Fruit fly (Drosophila melanogaster) whole organism, prepupa: ENCODE measurements around the gene CG14810.

Experiments
- Blimp-1 ChIP-seq: fragments of 200-800 bp; sonication (Bioruptor generic); optimal IDR thresholded peaks from 3 replicates; lab custom pipeline; 2017; ENCODE audit warnings: missing biosample characterization, missing genetic modification characterization, mild to moderate bottlenecking, moderate library complexity, missing genetic modification reagents
- CG10631 ChIP-seq: fragments of 200-800 bp; sonication (Bioruptor generic); optimal IDR thresholded peaks from 2 replicates; lab custom pipeline; 2016; ENCODE audit warnings: missing biosample characterization, missing genetic modification characterization
- CG10669 ChIP-seq: fragments of 200-800 bp; sonication (Bioruptor generic); optimal IDR thresholded peaks from 3 replicates; lab custom pipeline; 2018; ENCODE audit warnings: missing biosample characterization, mild to moderate bottlenecking, missing genetic modification characterization, moderate library complexity
- CG11762 ChIP-seq: fragments of 200-800 bp; sonication (Bioruptor generic); optimal IDR thresholded peaks from 3 replicates; lab custom pipeline; 2016; ENCODE audit warnings: missing biosample characterization, missing genetic modification characterization; ENCODE audit not compliant: insufficient read depth
- CG15336 ChIP-seq: fragments of 200-800 bp; sonication (Bioruptor generic); IDR thresholded peaks from 2 replicates; pipeline ENCODE4 v1.3.6; 2022; ENCODE audit warnings: missing biosample characterization, missing genetic modification characterization
- CG1621 ChIP-seq: fragments of 200-800 bp; sonication (Bioruptor generic); optimal IDR thresholded peaks from 3 replicates; lab custom pipeline; 2018; ENCODE audit warnings: missing biosample characterization, mild to moderate bottlenecking, missing genetic modification characterization
- CG31627 ChIP-seq: fragments of 200-800 bp; sonication (Bioruptor generic); optimal IDR thresholded peaks from 3 replicates; lab custom pipeline; 2016; ENCODE audit warnings: missing biosample characterization, missing genetic modification characterization
- CG32006 ChIP-seq: fragments of 200-800 bp; sonication (Bioruptor generic); optimal IDR thresholded peaks from 3 replicates; lab custom pipeline; 2017; ENCODE audit warnings: missing biosample characterization, mild to moderate bottlenecking, missing genetic modification characterization
- CG34406 ChIP-seq: fragments of 200-800 bp; sonication (Bioruptor generic); optimal IDR thresholded peaks from 3 replicates; lab custom pipeline; 2016; ENCODE audit warnings: missing biosample characterization, missing genetic modification characterization
- CG3919 ChIP-seq: fragments of 200-800 bp; sonication (Bioruptor generic); optimal IDR thresholded peaks from 3 replicates; lab custom pipeline; 2016; ENCODE audit warnings: missing biosample characterization, missing genetic modification characterization
- CG4318 ChIP-seq: fragments of 200-800 bp; sonication (Bioruptor generic); optimal IDR thresholded peaks from 3 replicates; lab custom pipeline; 2017; ENCODE audit warnings: missing biosample characterization, mild to moderate bottlenecking, missing genetic modification characterization
- CG6163 ChIP-seq: fragments of 200-800 bp; sonication (Bioruptor generic); IDR thresholded peaks from 3 replicates; pipeline ENCODE4 v1.3.6; 2022; ENCODE audit warnings: missing biosample characterization, missing genetic modification characterization
- CG6276 ChIP-seq: fragments of 200-800 bp; sonication (Bioruptor generic); optimal IDR thresholded peaks from 2 replicates; lab custom pipeline; 2017; ENCODE audit warnings: missing biosample characterization, mild to moderate bottlenecking, missing genetic modification characterization
- CG6792 ChIP-seq: fragments of 200-800 bp; sonication (Bioruptor generic); optimal IDR thresholded peaks from 3 replicates; lab custom pipeline; 2016; ENCODE audit warnings: missing biosample characterization, missing genetic modification characterization
- CG6808 ChIP-seq: fragments of 200-800 bp; sonication (Bioruptor generic); optimal IDR thresholded peaks from 3 replicates; lab custom pipeline; 2017; ENCODE audit warnings: missing biosample characterization, missing genetic modification characterization, mild to moderate bottlenecking, moderate library complexity, missing genetic modification reagents
- CG7368 ChIP-seq: fragments of 200-800 bp; sonication (Bioruptor generic); optimal IDR thresholded peaks from 3 replicates; lab custom pipeline; 2016; ENCODE audit warnings: missing biosample characterization, missing genetic modification characterization
- CG8119 ChIP-seq: fragments of 200-800 bp; sonication (Bioruptor generic); IDR thresholded peaks from 3 replicates; pipeline ENCODE4 v1.3.6; 2022; ENCODE audit warnings: missing biosample characterization, missing genetic modification characterization
- CG8319 ChIP-seq: fragments of 200-800 bp; sonication (Bioruptor generic); optimal IDR thresholded peaks from 3 replicates; lab custom pipeline; 2016; ENCODE audit warnings: missing biosample characterization, missing genetic modification characterization
- CG8632 ChIP-seq: fragments of 200-800 bp; sonication (Bioruptor generic); optimal IDR thresholded peaks from 3 replicates; lab custom pipeline; 2016; ENCODE audit warnings: missing biosample characterization, missing genetic modification characterization
- CG9139 ChIP-seq: fragments of 200-800 bp; sonication (Bioruptor generic); optimal IDR thresholded peaks from 3 replicates; lab custom pipeline; 2017; ENCODE audit warnings: missing biosample characterization, mild to moderate bottlenecking, missing genetic modification characterization
- Eip78C ChIP-seq: fragments of 200-800 bp; sonication (Bioruptor generic); peaks from one replicate; lab custom pipeline; 2016; ENCODE audit warnings: missing biosample characterization, missing genetic modification characterization
- Eip93F ChIP-seq: fragments of 200-800 bp; sonication (Bioruptor generic); optimal IDR thresholded peaks from 2 replicates; lab custom pipeline; 2016; ENCODE audit warnings: missing biosample characterization, mild to moderate bottlenecking, missing genetic modification characterization
- Ets21C ChIP-seq: fragments of 200-800 bp; sonication (Bioruptor generic); optimal IDR thresholded peaks from 3 replicates; lab custom pipeline; 2016; ENCODE audit warnings: missing biosample characterization, missing genetic modification characterization
- Hr38 ChIP-seq: sonication (Bioruptor generic); optimal IDR thresholded peaks from 2 replicates; lab custom pipeline; 2016; ENCODE audit warnings: missing biosample characterization, missing genetic modification characterization
- Hr39 ChIP-seq: fragments of 200-800 bp; sonication (Bioruptor generic); optimal IDR thresholded peaks from 2 replicates; lab custom pipeline; 2016; ENCODE audit warnings: missing biosample characterization, missing genetic modification characterization
- Hr4 ChIP-seq: fragments of 200-800 bp; sonication (Bioruptor generic); optimal IDR thresholded peaks from 3 replicates; lab custom pipeline; 2016; ENCODE audit warnings: missing biosample characterization, missing genetic modification characterization
- Met ChIP-seq: fragments of 200-800 bp; sonication (Bioruptor generic); optimal IDR thresholded peaks from 3 replicates; lab custom pipeline; 2016; ENCODE audit warnings: missing biosample characterization, missing genetic modification characterization
- OdsH ChIP-seq: fragments of 200-800 bp; sonication (Bioruptor generic); optimal IDR thresholded peaks from 3 replicates; lab custom pipeline; 2016; ENCODE audit warnings: missing biosample characterization, missing genetic modification characterization
- Smox ChIP-seq: fragments of 200-800 bp; sonication (Bioruptor generic); optimal IDR thresholded peaks from 3 replicates; lab custom pipeline; 2016; ENCODE audit warnings: missing biosample characterization, missing genetic modification characterization
- Sox102F ChIP-seq: fragments of 200-800 bp; sonication (Bioruptor generic); optimal IDR thresholded peaks from 2 replicates; lab custom pipeline; 2016; ENCODE audit warnings: missing biosample characterization, mild to moderate bottlenecking, missing genetic modification characterization
- Sox14 ChIP-seq: fragments of 200-800 bp; sonication (Bioruptor generic); optimal IDR thresholded peaks from 3 replicates; lab custom pipeline; 2016; ENCODE audit warnings: missing biosample characterization, missing genetic modification characterization
- Sox15 ChIP-seq: fragments of 200-800 bp; sonication (Bioruptor generic); optimal IDR thresholded peaks from 3 replicates; lab custom pipeline; 2016; ENCODE audit warnings: missing biosample characterization, missing genetic modification characterization
- achi ChIP-seq: fragments of 200-800 bp; sonication (Bioruptor generic); optimal IDR thresholded peaks from 3 replicates; lab custom pipeline; 2016; ENCODE audit warnings: missing biosample characterization, missing genetic modification characterization
- acj6 ChIP-seq: fragments of 200-800 bp; sonication (Bioruptor generic); optimal IDR thresholded peaks from 3 replicates; lab custom pipeline; 2016; ENCODE audit warnings: missing biosample characterization, missing genetic modification characterization
- cyc ChIP-seq: fragments of 200-800 bp; sonication (Bioruptor generic); optimal IDR thresholded peaks from 3 replicates; lab custom pipeline; 2016; ENCODE audit warnings: missing biosample characterization, missing genetic modification characterization
- dac ChIP-seq: fragments of 200-800 bp; sonication (Bioruptor generic); optimal IDR thresholded peaks from 2 replicates; lab custom pipeline; 2017; ENCODE audit warnings: missing biosample characterization, mild to moderate bottlenecking, missing genetic modification characterization
- dsx ChIP-seq: fragments of 200-800 bp; optimal IDR thresholded peaks from 3 replicates; lab custom pipeline; 2019; ENCODE audit warnings: missing biosample characterization, mild to moderate bottlenecking, missing genetic modification characterization, moderate library complexity; ENCODE audit not compliant: poor library complexity, severe bottlenecking
- eg ChIP-seq: fragments of 200-800 bp; sonication (Bioruptor generic); IDR thresholded peaks from 3 replicates; pipeline ENCODE4 v1.3.6; 2022; ENCODE audit warnings: missing biosample characterization, missing genetic modification characterization
- esn ChIP-seq: fragments of 200-800 bp; sonication (Bioruptor generic); optimal IDR thresholded peaks from 2 replicates; lab custom pipeline; 2016; ENCODE audit warnings: missing biosample characterization, mild to moderate bottlenecking, missing genetic modification characterization, moderate library complexity
- fd85E ChIP-seq: fragments of 200-800 bp; sonication (Bioruptor generic); optimal IDR thresholded peaks from 3 replicates; lab custom pipeline; 2016; ENCODE audit warnings: missing biosample characterization, missing genetic modification characterization
- fkh ChIP-seq: fragments of 200-800 bp; sonication (Bioruptor generic); optimal IDR thresholded peaks from 3 replicates; lab custom pipeline; 2017; ENCODE audit warnings: missing biosample characterization, mild to moderate bottlenecking, missing genetic modification characterization, moderate library complexity
- lz ChIP-seq: fragments of 200-800 bp; sonication (Bioruptor generic); optimal IDR thresholded peaks from 3 replicates; lab custom pipeline; 2016; ENCODE audit warnings: missing biosample characterization, missing genetic modification characterization
- net ChIP-seq: fragments of 200-800 bp; sonication (Bioruptor generic); optimal IDR thresholded peaks from 3 replicates; lab custom pipeline; 2016; ENCODE audit warnings: missing biosample characterization, missing genetic modification characterization
- pdm3 ChIP-seq: fragments of 200-800 bp; sonication (Bioruptor generic); optimal IDR thresholded peaks from 3 replicates; lab custom pipeline; 2016; ENCODE audit warnings: missing biosample characterization, missing genetic modification characterization
- spab ChIP-seq: fragments of 200-800 bp; sonication (Bioruptor generic); optimal IDR thresholded peaks from 2 replicates; lab custom pipeline; 2017; ENCODE audit warnings: missing biosample characterization, mild to moderate bottlenecking, missing genetic modification characterization, missing genetic modification reagents
- ss ChIP-seq, 2 experiments: fragments of 200-800 bp; sonication (Bioruptor generic); optimal IDR thresholded peaks; 2 replicates in 1 of 2; 3 replicates in 1 of 2; lab custom pipeline; 2017 to 2018; ENCODE audit warnings: mild to moderate bottlenecking in 2 of 2, missing biosample characterization in 2 of 2, missing genetic modification characterization in 2 of 2, moderate library complexity in 1 of 2
- svp ChIP-seq: fragments of 200-800 bp; sonication (Bioruptor generic); peaks from one replicate; lab custom pipeline; 2016; ENCODE audit warnings: missing biosample characterization, missing genetic modification characterization
- topi ChIP-seq: fragments of 200-800 bp; sonication (Bioruptor generic); optimal IDR thresholded peaks from 3 replicates; lab custom pipeline; 2016; ENCODE audit warnings: missing biosample characterization, missing genetic modification characterization
- vri ChIP-seq: fragments of 200-800 bp; sonication (Bioruptor generic); optimal IDR thresholded peaks from 3 replicates; lab custom pipeline; 2016; ENCODE audit warnings: missing biosample characterization, mild to moderate bottlenecking, missing genetic modification characterization

CG14810 gene

dm6 chrX:1861620-1862184, 41.6 kb upstream of the CG14810 start, which contains the start of gene deltaCOP (continued):
- TF ChIP-seq Smox (GFP tag; lab: Kevin White, UChicago), result no peak
- peak; percentile 92 for TF ChIP-seq CG31627 (GFP tag; lab: Kevin White, UChicago)
- peak; percentile 90 for TF ChIP-seq topi
- TF ChIP-seq CG6792, result peak; percentile 88
- TF ChIP-seq fd85E (GFP tag; lab: Kevin White, UChicago), result no peak
- no peak for TF ChIP-seq dac (GFP tag; lab: Kevin White, UChicago)
- TF ChIP-seq CG15336 (GFP tag; lab: Robert Waterston, UW), result peak; percentile 76
- peak; percentile 83 for TF ChIP-seq CG34406 (GFP tag; lab: Kevin White, UChicago)
- no peak for TF ChIP-seq acj6

dm6 chrX:1858867-1859266, 38.7 kb upstream of the CG14810 start, which contains the start of gene Lamtor5:
Lamtor5 (minus strand) TSS chrX:1858971.
- TF ChIP-seq lz (peak; percentile 63), CG10631 (peak; percentile 48), CG9139 (GFP tag; lab: Kevin White, UChicago) (no peak), ss (GFP tag; optimal IDR thresholded peaks at IDR 0.05; lab: Kevin White, UChicago) (peak; percentile 3 to 39), CG1621 (tag; lab: Kevin White, UChicago) (no peak), Ets21C (GFP tag; lab: Kevin White, UChicago) (peak; percentile 6), CG8119 (GFP tag; lab: Robert Waterston, UW) (peak; percentile 25; the same call in 1 of the 3 replicates), Sox15 (GFP tag; lab: Kevin White, UChicago) (no peak), Met (GFP tag; lab: Kevin White, UChicago) (peak; percentile 54), CG10669 (peak; percentile 39), achi (peak; percentile 41), topi (peak; percentile 70), Hr39 (GFP tag; lab: Kevin White, UChicago) (peak; percentile 51), Sox14 (GFP tag; lab: Kevin White, UChicago) (peak; percentile 82), Blimp-1 (GFP tag; lab: Kevin White, UChicago) (peak; percentile 10), eg (GFP tag; lab: Robert Waterston, UW) (peak; percentile 42; the same call in 1 of the 3 replicates), svp (GFP tag; lab: Kevin White, UChicago) (peak; percentile 83), Sox102F (GFP tag; lab: Kevin White, UChicago) (peak; percentile 69), Hr4 (GFP tag; lab: Kevin White, UChicago) (peak; percentile 45), CG6808 (GFP tag; lab: Kevin White, UChicago) (peak; percentile 7), CG8632 (peak; percentile 36), Eip93F (GFP tag; lab: Kevin White, UChicago) (no peak), net (GFP tag; lab: Kevin White, UChicago) (peak; percentile 44), CG7368 (GFP tag; lab: Kevin White, UChicago) (peak; percentile 52), CG32006 (peak; percentile 37), CG4318 (no peak), spab (GFP tag; lab: Kevin White, UChicago) (no peak), Hr38 (no peak), CG6276 (GFP tag; lab: Kevin White, UChicago) (no peak), CG34406 (GFP tag; lab: Kevin White, UChicago) (peak; percentile 22), cyc (GFP tag; lab: Kevin White, UChicago) (peak; percentile 14), esn (GFP tag; lab: Kevin White, UChicago) (peak; percentile 63), dsx (GFP tag; lab: Kevin White, UChicago) (peak; percentile 23), vri (GFP tag; lab: Kevin White, UChicago) (peak; percentile 45), fd85E (GFP tag; lab: Kevin White, UChicago) (peak; percentile 5), Eip78C (peak; percentile 72), CG3919 (GFP tag; lab: Kevin White, UChicago) (peak; percentile 38), fkh (GFP tag; lab: Kevin White, UChicago) (no peak), pdm3 (GFP tag; lab: Kevin White, UChicago) (peak; percentile 40), CG6163 (peak; percentile 63), CG15336 (GFP tag; lab: Robert Waterston, UW) (peak; percentile 55), CG11762 (no peak), CG8319 (no peak), CG6792 (peak; percentile 24), acj6 (peak; percentile 49), OdsH (GFP tag; lab: Kevin White, UChicago) (peak; percentile 34)
